Fruit fly (Drosophila melanogaster): ENCODE data around the gene Msp300.

- TF ChIP-seq Vsx1 (GFP tag; optimal IDR thresholded peaks at IDR 0.05) (no peak), Gug (GFP tag; IDR thresholded peaks at IDR 0.05) (no peak), maf-S (GFP tag; optimal IDR thresholded peaks at IDR 0.05) (no peak), danr (GFP tag; IDR thresholded peaks at IDR 0.05) (no peak), CkIIα-i1 (GFP tag; IDR thresholded peaks at IDR 0.05) (no peak), Abd-B (GFP tag; optimal IDR thresholded peaks at IDR 0.05) (no peak), disco-r (GFP tag; optimal IDR thresholded peaks at IDR 0.05) (no peak), CG8765 (GFP tag; IDR thresholded peaks at IDR 0.05) (no peak), esg (GFP tag; conservative IDR thresholded peaks at IDR 0.05) (no peak), CG10959 (GFP tag; IDR thresholded peaks at IDR 0.05) (no peak), usp (GFP tag; optimal IDR thresholded peaks at IDR 0.05) (no peak), CG6854 (GFP tag; optimal IDR thresholded peaks at IDR 0.05) (no peak)
Observed at dm6 chr2L:5238567-5238925, 137.9 kb downstream of the Msp300 start.

Measured in whole organism, embryonic.